Worm (Caenorhabditis elegans): ENCODE data around the gene B0035.3.

The B0035.3 gene

ce11 chrIV:11314885-11315284 lies at the start of gene B0035.3, which contains the start of the genes B0035.22 and pfd-4:
B0035.3 (minus strand) TSS chrIV:11314998.
B0035.22 (plus strand) TSS chrIV:11315153.
pfd-4 (plus strand) TSS chrIV:11315207.
- TF ChIP-seq ceh-22 (tag; optimal IDR thresholded peaks at IDR 0.05) (no peak), ceh-6 (GFP tag; optimal IDR thresholded peaks at IDR 0.05) (no peak), nhr-11 (tag; optimal IDR thresholded peaks at IDR 0.05) (no peak), fkh-10 (GFP tag; optimal IDR thresholded peaks at IDR 0.05) (no peak), zip-5 (tag; optimal IDR thresholded peaks at IDR 0.05) (peak; percentile 61), lin-11 (tag; optimal IDR thresholded peaks at IDR 0.05) (no peak), ttx-3 (tag; optimal IDR thresholded peaks at IDR 0.05) (no peak), C38D4.7 (GFP tag; optimal IDR thresholded peaks at IDR 0.05) (no peak), pag-3 (tag; optimal IDR thresholded peaks at IDR 0.05; ENCODE audit: borderline replicate concordance) (no peak), odd-2 (tag; optimal IDR thresholded peaks at IDR 0.05) (no peak), gmeb-2 (tag; optimal IDR thresholded peaks at IDR 0.05) (no peak), ceh-19 (GFP tag; optimal IDR thresholded peaks at IDR 0.05) (no peak), unc-3 (GFP tag; conservative IDR thresholded peaks at IDR 0.05) (no peak), unc-3 (tag; optimal IDR thresholded peaks at IDR 0.05) (no peak), ets-4 (tag; optimal IDR thresholded peaks at IDR 0.05) (peak; percentile 84), elt-2 (tag; optimal IDR thresholded peaks at IDR 0.05) (peak; percentile 57), madf-2 (tag; optimal IDR thresholded peaks at IDR 0.05) (no peak), elt-4 (tag; optimal IDR thresholded peaks at IDR 0.05) (no peak), ztf-16 (tag; optimal IDR thresholded peaks at IDR 0.05) (no peak), hlh-15 (tag; optimal IDR thresholded peaks at IDR 0.05) (no peak), F13H6.1 (tag; optimal IDR thresholded peaks at IDR 0.05) (no peak), ref-2 (tag; optimal IDR thresholded peaks at IDR 0.05) (peak; percentile 80), pqm-1 (tag; optimal IDR thresholded peaks at IDR 0.05) (no peak), syd-9 (tag; optimal IDR thresholded peaks at IDR 0.05) (no peak), pax-1 (tag; optimal IDR thresholded peaks at IDR 0.05) (no peak), eyg-1 (tag; optimal IDR thresholded peaks at IDR 0.05) (no peak), ama-1 (optimal IDR thresholded peaks at IDR 0.05) (no peak), unc-86 (tag; optimal IDR thresholded peaks at IDR 0.05) (no peak), nfya-1 (tag; optimal IDR thresholded peaks at IDR 0.05) (no peak), hlh-8 (tag; optimal IDR thresholded peaks at IDR 0.05) (peak; percentile 47), K02D7.2 (tag; optimal IDR thresholded peaks at IDR 0.05) (no peak), ceh-2 (tag; optimal IDR thresholded peaks at IDR 0.05) (peak; percentile 79), pha-4 (tag; optimal IDR thresholded peaks at IDR 0.05) (no peak), nhr-232 (tag; optimal IDR thresholded peaks at IDR 0.05) (no peak), dve-1 (tag; optimal IDR thresholded peaks at IDR 0.05) (no peak), tbx-7 (tag; optimal IDR thresholded peaks at IDR 0.05) (peak; percentile 79), rnt-1 (tag; optimal IDR thresholded peaks at IDR 0.05) (peak; percentile 53), pros-1 (tag; optimal IDR thresholded peaks at IDR 0.05) (no peak), hlh-6 (tag; optimal IDR thresholded peaks at IDR 0.05) (no peak), unc-55 (GFP tag; optimal IDR thresholded peaks at IDR 0.05) (no peak), fkh-6 (tag; optimal IDR thresholded peaks at IDR 0.05) (peak; percentile 34), unc-42 (tag; optimal IDR thresholded peaks at IDR 0.05) (peak; percentile 61), tbx-2 (tag; optimal IDR thresholded peaks at IDR 0.05) (peak; percentile 84), C08G9.2 (tag; optimal IDR thresholded peaks at IDR 0.05) (peak; percentile 87), ceh-18 (tag; optimal IDR thresholded peaks at IDR 0.05) (no peak), dmd-4 (tag; optimal IDR thresholded peaks at IDR 0.05; ENCODE audit: borderline replicate concordance) (no peak), pha-2 (tag; optimal IDR thresholded peaks at IDR 0.05) (no peak), ceh-9 (tag; optimal IDR thresholded peaks at IDR 0.05) (no peak), ahr-1 (tag; optimal IDR thresholded peaks at IDR 0.05) (no peak), sox-4 (tag; optimal IDR thresholded peaks at IDR 0.05) (no peak), ceh-24 (tag; optimal IDR thresholded peaks at IDR 0.05) (no peak), ceh-31 (tag; optimal IDR thresholded peaks at IDR 0.05) (peak; percentile 88), lim-6 (tag; optimal IDR thresholded peaks at IDR 0.05) (peak; percentile 23), ceh-30 (tag; optimal IDR thresholded peaks at IDR 0.05) (no peak)

Measured in whole organism, late embryonic.